Worm (Caenorhabditis elegans): ENCODE measurements around the gene Y43C5A.4.

ce11 chrIV:10236106-10236505 lies 41.7 kb upstream of the Y43C5A.4 start:
- TF ChIP-seq unc-62 (GFP tag; optimal IDR thresholded peaks at IDR 0.05) = no peak
- TF ChIP-seq mep-1 (tag; optimal IDR thresholded peaks at IDR 0.05) = no peak
- TF ChIP-seq nhr-12 (tag; optimal IDR thresholded peaks at IDR 0.05) = no peak
- TF ChIP-seq lsy-2 (tag; optimal IDR thresholded peaks at IDR 0.05) = no peak
- TF ChIP-seq pha-4 (tag; optimal IDR thresholded peaks at IDR 0.05) = no peak
- TF ChIP-seq nhr-76 (tag; optimal IDR thresholded peaks at IDR 0.05) = no peak
- no peak for TF ChIP-seq ztf-11 (tag; optimal IDR thresholded peaks at IDR 0.05)
- TF ChIP-seq nhr-28 (tag; optimal IDR thresholded peaks at IDR 0.05) = no peak
- TF ChIP-seq cnd-1 (tag; optimal IDR thresholded peaks at IDR 0.05) = no peak
- no peak for TF ChIP-seq unc-39 (tag; optimal IDR thresholded peaks at IDR 0.05)
- TF ChIP-seq mab-5 (tag; optimal IDR thresholded peaks at IDR 0.05) = no peak
